Worm (Caenorhabditis elegans) whole organism, L4 larva: ENCODE results near the gene lst-4.

Experiments used
- R02D3.7 ChIP-seq: fragments of 150-350 bp; sonication (generic microtip); optimal IDR thresholded peaks from 3 replicates; lab custom pipeline; 2014; ENCODE audit warnings: missing biosample characterization, missing genetic modification characterization
- Y5F2A.4 ChIP-seq: fragments of 200-800 bp; sonication (Bioruptor generic); optimal IDR thresholded peaks from 2 replicates; lab custom pipeline; 2018; ENCODE audit warnings: mild to moderate bottlenecking, missing genetic modification characterization, missing compliant biosample characterization
- ceh-32 ChIP-seq: sonication (generic microtip); optimal IDR thresholded peaks from 2 replicates; lab custom pipeline; 2016; ENCODE audit warnings: mild to moderate bottlenecking, missing genetic modification characterization, missing compliant biosample characterization; ENCODE audit not compliant: poor library complexity
- fos-1 ChIP-seq: fragments of 150-350 bp; optimal IDR thresholded peaks from 2 replicates; lab custom pipeline; 2014; ENCODE audit warnings: missing biosample characterization, missing genetic modification characterization
- lin-15B ChIP-seq: fragments of 150-350 bp; sonication (generic microtip); optimal IDR thresholded peaks from 3 replicates; lab custom pipeline; 2014; ENCODE audit warnings: missing biosample characterization, missing genetic modification characterization
- ztf-7 ChIP-seq: fragments of 150-350 bp; optimal IDR thresholded peaks from 2 replicates; lab custom pipeline; 2014; ENCODE audit warnings: missing biosample characterization, missing genetic modification characterization

- no peak for TF ChIP-seq fos-1 (tag; lab: Kevin White, UChicago)
- TF ChIP-seq ztf-7 = no peak
- TF ChIP-seq R02D3.7 = no peak
- TF ChIP-seq lin-15B (tag; lab: Kevin White, UChicago) = no peak
- TF ChIP-seq ceh-32 (tag; lab: Kevin White, UChicago) = no peak
- no peak for TF ChIP-seq Y5F2A.4
Observed at ce11 chrIV:14070185-14070991, 728 bp upstream of the lst-4 start.
